Worm (Caenorhabditis elegans): ENCODE measurements around the gene fbxa-196.
A peak's percentile ranks its signal among the peaks of the same experiment; 100 is the strongest.

fbxa-196 gene

ce11 chrV:6450129-6451011 lies 1.9 kb downstream of the fbxa-196 start, which contains the start of gene acl-8:
Gene acl-8 (plus strand): TSS chrV:6450870.
- TF ChIP-seq mab-5 (tag; optimal IDR thresholded peaks at IDR 0.05) (no peak), elt-1 (tag; optimal IDR thresholded peaks at IDR 0.05; ENCODE audit: borderline replicate concordance, insufficient read depth) (no peak), ztf-11 (tag; optimal IDR thresholded peaks at IDR 0.05) (no peak), nhr-28 (tag; optimal IDR thresholded peaks at IDR 0.05) (no peak), unc-62 (GFP tag; optimal IDR thresholded peaks at IDR 0.05) (no peak), cnd-1 (tag; optimal IDR thresholded peaks at IDR 0.05) (no peak), zip-8 (tag; optimal IDR thresholded peaks at IDR 0.05) (no peak), lin-13 (tag; optimal IDR thresholded peaks at IDR 0.05) (no peak)

DNA sequence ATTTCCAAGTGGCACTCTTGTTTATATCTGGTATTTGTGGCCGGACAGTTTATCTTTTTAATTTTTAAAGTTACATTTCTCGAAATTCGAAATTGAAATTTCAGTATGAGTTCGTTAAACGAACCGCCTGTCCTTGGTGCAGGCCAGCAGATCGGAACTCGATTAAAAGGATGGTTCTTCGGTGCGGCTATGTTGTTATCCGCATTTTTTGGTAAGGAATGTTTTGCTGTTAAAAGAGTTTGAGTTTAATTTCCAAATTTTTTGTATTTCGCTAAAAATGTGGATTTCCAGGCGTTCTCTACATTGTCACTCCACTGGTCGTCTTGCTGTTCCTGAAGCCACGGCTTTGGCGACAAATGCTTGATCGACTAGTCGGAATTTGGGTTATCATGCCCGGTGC lies 4.7 kb downstream of the fbxa-196 start, which contains the start of gene acl-9:
TSS of gene acl-9 (plus strand) at position 105 of the 400 bp plus-strand sequence.
- TF ChIP-seq nhr-2 (tag; optimal IDR thresholded peaks at IDR 0.05) (no peak), flh-1 (GFP tag; optimal IDR thresholded peaks at IDR 0.05) (no peak), drap-1 (GFP tag; optimal IDR thresholded peaks at IDR 0.05) (no peak), mls-2 (tag; optimal IDR thresholded peaks at IDR 0.05) (no peak), sptf-1 (tag; optimal IDR thresholded peaks at IDR 0.05) (no peak), ztf-11 (tag; optimal IDR thresholded peaks at IDR 0.05) (no peak), sem-2 (GFP tag; optimal IDR thresholded peaks at IDR 0.05) (no peak), unc-62 (GFP tag; optimal IDR thresholded peaks at IDR 0.05) (no peak), nhr-28 (tag; optimal IDR thresholded peaks at IDR 0.05) (no peak), blmp-1 (tag; optimal IDR thresholded peaks at IDR 0.05) (no peak), hlh-1 (tag; optimal IDR thresholded peaks at IDR 0.05) (no peak), tbx-8 (GFP tag; optimal IDR thresholded peaks at IDR 0.05) (no peak), elt-1 (tag; optimal IDR thresholded peaks at IDR 0.05; ENCODE audit: borderline replicate concordance, insufficient read depth) (no peak), lin-32 (GFP tag; optimal IDR thresholded peaks at IDR 0.05) (no peak), unc-39 (tag; optimal IDR thresholded peaks at IDR 0.05) (no peak), unc-120 (tag; optimal IDR thresholded peaks at IDR 0.05; ENCODE audit: poor library complexity, severe bottlenecking) (no peak), ceh-83 (GFP tag; optimal IDR thresholded peaks at IDR 0.05) (no peak), elt-3 (tag; optimal IDR thresholded peaks at IDR 0.05) (no peak)

DNA sequence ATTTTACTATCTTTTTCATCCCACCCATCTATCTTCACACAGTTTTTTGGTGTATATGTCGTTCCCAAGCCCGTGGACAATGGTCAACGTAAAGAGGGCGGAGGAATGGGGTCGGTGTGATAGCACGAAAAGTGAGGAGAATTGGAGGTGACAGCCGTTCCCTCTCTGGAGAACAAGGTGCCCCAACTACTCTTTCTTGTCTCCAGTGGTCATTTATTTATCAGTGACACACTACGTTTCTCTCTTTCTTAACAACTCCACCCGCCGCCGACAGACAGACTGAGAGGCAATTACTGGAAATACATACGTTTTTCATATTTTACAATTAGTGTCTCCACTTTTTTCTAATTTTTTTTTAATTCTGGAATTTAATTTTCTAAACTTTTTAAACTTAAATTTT lies 8.4 kb downstream of the fbxa-196 start:
- TF ChIP-seq nhr-2 (tag; optimal IDR thresholded peaks at IDR 0.05) = no peak
- no peak for TF ChIP-seq elt-3 (tag; optimal IDR thresholded peaks at IDR 0.05)
- no peak for TF ChIP-seq M03D4.4 (tag; optimal IDR thresholded peaks at IDR 0.05)
- no peak for TF ChIP-seq tbx-8 (GFP tag; optimal IDR thresholded peaks at IDR 0.05)
- TF ChIP-seq blmp-1 (tag; optimal IDR thresholded peaks at IDR 0.05) = no peak
- no peak for TF ChIP-seq sptf-1 (tag; optimal IDR thresholded peaks at IDR 0.05)
- no peak for TF ChIP-seq drap-1 (GFP tag; optimal IDR thresholded peaks at IDR 0.05)
- TF ChIP-seq ceh-43 (GFP tag; optimal IDR thresholded peaks at IDR 0.05) = no peak
- TF ChIP-seq unc-62 (GFP tag; optimal IDR thresholded peaks at IDR 0.05) = peak; percentile 3
- no peak for TF ChIP-seq ztf-11 (tag; optimal IDR thresholded peaks at IDR 0.05)
- no peak for TF ChIP-seq nhr-76 (tag; optimal IDR thresholded peaks at IDR 0.05)
- TF ChIP-seq cnd-1 (tag; optimal IDR thresholded peaks at IDR 0.05) = no peak
- peak; percentile 66 for TF ChIP-seq hlh-1 (tag; optimal IDR thresholded peaks at IDR 0.05)
- no peak for TF ChIP-seq ceh-39 (tag; optimal IDR thresholded peaks at IDR 0.05)
- TF ChIP-seq lsy-2 (tag; optimal IDR thresholded peaks at IDR 0.05) = no peak
- TF ChIP-seq flh-1 (GFP tag; optimal IDR thresholded peaks at IDR 0.05) = no peak

DNA sequence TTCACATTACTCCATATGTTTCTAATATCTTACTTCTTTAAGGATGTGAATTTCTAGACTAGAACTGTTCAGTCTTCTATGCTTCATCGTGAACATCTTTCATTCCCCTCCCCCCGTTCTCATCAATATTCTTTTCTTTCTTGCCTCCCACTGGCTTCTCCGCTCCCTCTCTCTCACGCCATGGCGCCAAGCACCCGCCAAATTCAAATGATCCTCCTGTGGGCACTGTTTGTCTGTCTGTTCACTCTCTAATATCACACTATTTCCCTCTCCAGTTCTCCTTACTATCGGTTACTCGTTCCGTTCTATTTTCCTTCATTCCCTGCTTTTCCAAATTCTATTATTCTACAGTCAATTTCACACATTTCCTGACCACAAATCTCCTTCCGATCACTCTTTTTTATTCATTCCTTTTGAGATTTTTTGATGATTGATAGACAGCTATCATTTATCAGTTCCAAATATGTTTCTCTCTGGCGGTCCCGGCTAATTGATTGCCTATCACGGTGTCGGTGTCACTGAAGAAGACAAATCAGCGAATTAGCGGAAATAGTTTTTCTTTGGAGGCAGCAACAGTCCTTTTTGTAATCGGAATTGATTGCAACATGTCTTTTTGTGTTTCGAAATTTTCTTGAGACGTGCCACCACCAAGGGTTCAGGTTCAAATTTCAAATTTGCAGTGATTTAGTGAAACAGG lies 10.0 kb downstream of the fbxa-196 start:
- TF ChIP-seq M03D4.4 (tag; optimal IDR thresholded peaks at IDR 0.05) (no peak), tbx-8 (GFP tag; optimal IDR thresholded peaks at IDR 0.05) (no peak), ceh-39 (tag; optimal IDR thresholded peaks at IDR 0.05) (no peak), drap-1 (GFP tag; optimal IDR thresholded peaks at IDR 0.05) (no peak), lin-13 (tag; optimal IDR thresholded peaks at IDR 0.05) (no peak), lsy-2 (tag; optimal IDR thresholded peaks at IDR 0.05) (no peak), flh-1 (GFP tag; optimal IDR thresholded peaks at IDR 0.05) (no peak), nhr-2 (tag; optimal IDR thresholded peaks at IDR 0.05) (no peak), nhr-12 (tag; optimal IDR thresholded peaks at IDR 0.05) (no peak), unc-120 (tag; optimal IDR thresholded peaks at IDR 0.05; ENCODE audit: poor library complexity, severe bottlenecking) (no peak), ceh-43 (GFP tag; optimal IDR thresholded peaks at IDR 0.05) (no peak), sptf-1 (tag; optimal IDR thresholded peaks at IDR 0.05) (no peak), pha-4 (tag; optimal IDR thresholded peaks at IDR 0.05) (no peak)
